Worm (Caenorhabditis elegans): Measurements from ENCODE around the gene scc-2.

The scc-2 gene

DNA sequence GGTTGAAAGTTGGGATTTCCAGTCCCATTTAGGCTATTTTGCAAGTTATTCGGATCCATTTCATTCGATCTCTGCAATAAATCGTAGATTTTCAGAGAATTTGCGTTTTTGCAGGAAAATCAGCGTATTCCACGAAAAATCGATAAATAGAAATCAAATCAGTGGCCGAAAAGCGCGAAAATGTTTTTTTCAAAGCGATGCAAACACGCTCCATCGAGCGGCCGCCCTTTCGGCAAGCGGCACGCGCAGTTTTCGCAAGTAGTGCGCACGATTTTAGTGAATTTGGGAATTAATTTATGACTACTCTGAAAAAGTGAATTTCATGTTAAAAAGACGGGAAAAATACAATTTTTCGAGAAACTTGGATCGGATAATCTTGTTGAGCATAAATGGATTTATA lies 8.3 kb downstream of the scc-2 start (continued):
- TF ChIP-seq pros-1 (tag; optimal IDR thresholded peaks at IDR 0.05) (no peak), ceh-24 (tag; optimal IDR thresholded peaks at IDR 0.05) (peak; percentile 62), lim-6 (tag; optimal IDR thresholded peaks at IDR 0.05) (no peak), zip-5 (tag; optimal IDR thresholded peaks at IDR 0.05) (peak; percentile 63), syd-9 (tag; optimal IDR thresholded peaks at IDR 0.05) (peak; percentile 26), fkh-6 (tag; optimal IDR thresholded peaks at IDR 0.05) (peak; percentile 53), unc-3 (GFP tag; conservative IDR thresholded peaks at IDR 0.05) (peak; percentile 71; the same call in 1 of the 2 replicates), unc-3 (tag; optimal IDR thresholded peaks at IDR 0.05) (peak; percentile 58), pat-9 (tag; optimal IDR thresholded peaks at IDR 0.05) (peak; percentile 76), madf-2 (tag; optimal IDR thresholded peaks at IDR 0.05) (peak; percentile 66), C38D4.7 (GFP tag; optimal IDR thresholded peaks at IDR 0.05) (peak; percentile 26), sox-2 (GFP tag; IDR thresholded peaks at IDR 0.05) (no peak), nfya-1 (tag; optimal IDR thresholded peaks at IDR 0.05) (peak; percentile 93), unc-86 (tag; optimal IDR thresholded peaks at IDR 0.05) (peak; percentile 83), ceh-31 (tag; optimal IDR thresholded peaks at IDR 0.05) (peak; percentile 92), Y22D7AL.16 (tag; optimal IDR thresholded peaks at IDR 0.05) (peak; percentile 50), tbx-2 (tag; optimal IDR thresholded peaks at IDR 0.05) (peak; percentile 93), nhr-11 (tag; optimal IDR thresholded peaks at IDR 0.05) (no peak), tbx-7 (tag; optimal IDR thresholded peaks at IDR 0.05) (peak; percentile 77), lin-11 (tag; optimal IDR thresholded peaks at IDR 0.05) (peak; percentile 59), npax-4 (tag; optimal IDR thresholded peaks at IDR 0.05) (peak; percentile 43), che-1 (tag; optimal IDR thresholded peaks at IDR 0.05) (peak; percentile 55), dmd-4 (tag; optimal IDR thresholded peaks at IDR 0.05; ENCODE audit: borderline replicate concordance) (peak; percentile 80), ceh-30 (tag; optimal IDR thresholded peaks at IDR 0.05) (peak; percentile 68), unc-42 (tag; optimal IDR thresholded peaks at IDR 0.05) (peak; percentile 99), ceh-6 (GFP tag; optimal IDR thresholded peaks at IDR 0.05) (peak; percentile 59), ceh-48 (tag; optimal IDR thresholded peaks at IDR 0.05) (peak; percentile 97), elt-4 (tag; optimal IDR thresholded peaks at IDR 0.05) (no peak), ceh-19 (GFP tag; optimal IDR thresholded peaks at IDR 0.05) (peak; percentile 74), C08G9.2 (tag; optimal IDR thresholded peaks at IDR 0.05) (peak; percentile 87), fax-1 (tag; optimal IDR thresholded peaks at IDR 0.05) (peak; percentile 79), pha-4 (tag; optimal IDR thresholded peaks at IDR 0.05) (no peak), ceh-14 (tag; optimal IDR thresholded peaks at IDR 0.05) (peak; percentile 86), ceh-9 (tag; optimal IDR thresholded peaks at IDR 0.05) (no peak), sox-4 (tag; optimal IDR thresholded peaks at IDR 0.05) (peak; percentile 61), elt-2 (tag; optimal IDR thresholded peaks at IDR 0.05) (peak; percentile 89), pag-3 (tag; optimal IDR thresholded peaks at IDR 0.05; ENCODE audit: borderline replicate concordance) (peak; percentile 84), hlh-15 (tag; optimal IDR thresholded peaks at IDR 0.05) (peak; percentile 66), ztf-16 (tag; optimal IDR thresholded peaks at IDR 0.05) (peak; percentile 79), ceh-45 (GFP tag; IDR thresholded peaks at IDR 0.05) (0 out of 2 replicates have a peak, but pooled peaks have one; percentile 45)

DNA sequence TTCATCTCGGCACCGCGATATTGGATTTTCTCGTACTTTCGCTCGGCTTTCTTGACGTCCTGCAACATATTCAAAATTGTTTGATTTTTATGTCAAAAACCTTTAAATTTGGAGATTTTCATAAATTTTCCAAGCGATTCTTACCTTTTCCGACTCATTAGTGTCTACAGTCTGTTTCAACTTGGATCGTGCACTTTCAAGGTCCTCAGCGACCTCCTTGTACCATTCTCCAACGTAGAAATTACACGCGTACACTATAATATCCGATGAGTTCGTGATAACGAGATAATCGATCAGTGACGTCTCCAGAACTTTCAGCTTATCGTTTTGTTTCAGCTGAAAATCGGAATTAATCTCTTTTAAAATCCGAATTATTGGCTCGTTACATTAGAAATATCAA lies 15.7 kb downstream of the scc-2 start:
- TF ChIP-seq hlh-15 (tag; optimal IDR thresholded peaks at IDR 0.05) (no peak), ceh-24 (tag; optimal IDR thresholded peaks at IDR 0.05) (no peak), K09A11.1 (tag; optimal IDR thresholded peaks at IDR 0.05; ENCODE audit: insufficient read depth) (no peak)

DNA sequence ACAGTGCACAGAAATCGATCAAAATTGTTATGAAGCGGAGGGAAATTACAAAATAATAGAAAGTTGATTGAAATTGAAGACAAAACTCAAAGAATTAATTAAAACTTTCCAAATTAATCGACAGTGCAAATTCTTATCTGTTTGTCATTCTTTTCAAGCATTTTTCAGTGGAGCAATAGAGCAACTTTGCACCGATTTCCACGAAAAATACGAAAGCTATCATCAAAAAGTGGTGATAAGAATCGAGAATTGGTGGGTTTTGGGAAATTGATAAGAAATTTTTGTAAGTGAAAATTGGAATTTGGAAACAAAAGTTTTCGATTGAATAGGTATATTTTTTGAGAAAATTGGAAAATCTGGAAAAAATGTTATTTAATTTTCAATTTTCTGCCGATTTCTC lies 23.4 kb downstream of the scc-2 start:
- TF ChIP-seq elt-2 (tag; optimal IDR thresholded peaks at IDR 0.05) (peak; percentile 83), pqm-1 (tag; optimal IDR thresholded peaks at IDR 0.05) (peak; percentile 24), ceh-2 (tag; optimal IDR thresholded peaks at IDR 0.05) (no peak)
